Fruit fly (Drosophila melanogaster): ENCODE measurements around the gene CG34161.

Gene CG34161

dm6 chr2L:10552807-10553206 lies 28.7 kb downstream of the CG34161 start (continued):
- TF ChIP-seq hb (GFP tag; IDR thresholded peaks at IDR 0.05; ENCODE audit: partially characterized antibody) = no peak
- no peak for TF ChIP-seq Bteb2 (GFP tag; optimal IDR thresholded peaks at IDR 0.05)
- peak; percentile 41 for TF ChIP-seq nau (GFP tag; optimal IDR thresholded peaks at IDR 0.05)
- TF ChIP-seq CG32772 (GFP tag; IDR thresholded peaks at IDR 0.05) = no peak
- no peak for TF ChIP-seq gce (GFP tag; IDR thresholded peaks at IDR 0.05)
- no peak for TF ChIP-seq insv (GFP tag; optimal IDR thresholded peaks at IDR 0.05)
- TF ChIP-seq CG6272 (GFP tag; IDR thresholded peaks at IDR 0.05) = no peak
- peak; percentile 72 for TF ChIP-seq mirr (GFP tag; optimal IDR thresholded peaks at IDR 0.05)
- TF ChIP-seq CG30431 (GFP tag; optimal IDR thresholded peaks at IDR 0.05) = no peak
- peak; percentile 7 for TF ChIP-seq Spps (tag; optimal IDR thresholded peaks at IDR 0.05)
- peak; percentile 24 for TF ChIP-seq nerfin-1 (tag; optimal IDR thresholded peaks at IDR 0.05)
- no peak for TF ChIP-seq CG4282 (GFP tag; optimal IDR thresholded peaks at IDR 0.05)
- TF ChIP-seq Max (GFP tag; optimal IDR thresholded peaks at IDR 0.05) = no peak
- TF ChIP-seq CG11504 (tag; optimal IDR thresholded peaks at IDR 0.05) = no peak
- TF ChIP-seq Hr51 (GFP tag; optimal IDR thresholded peaks at IDR 0.05) = no peak
- peak; percentile 16; the same call in 1 of the 2 replicates for TF ChIP-seq E2f1 (GFP tag; IDR thresholded peaks at IDR 0.05)
- no peak for TF ChIP-seq gcm2 (GFP tag; optimal IDR thresholded peaks at IDR 0.05)
- no peak for TF ChIP-seq eyg (GFP tag; optimal IDR thresholded peaks at IDR 0.05)
- no peak for TF ChIP-seq corto (GFP tag; optimal IDR thresholded peaks at IDR 0.05)
- peak; percentile 15 for TF ChIP-seq CG18764 (GFP tag; optimal IDR thresholded peaks at IDR 0.05)
- no peak for TF ChIP-seq scrt (GFP tag; optimal IDR thresholded peaks at IDR 0.05)
- no peak for TF ChIP-seq CG6654 (GFP tag; optimal IDR thresholded peaks at IDR 0.05)
- no peak for TF ChIP-seq jumu (GFP tag; optimal IDR thresholded peaks at IDR 0.05)
- peak; percentile 43 for TF ChIP-seq Bdp1 (GFP tag; optimal IDR thresholded peaks at IDR 0.05)
- peak; percentile 60 for TF ChIP-seq MTF-1 (GFP tag; optimal IDR thresholded peaks at IDR 0.05; ENCODE audit: borderline replicate concordance)
- TF ChIP-seq sima (GFP tag; optimal IDR thresholded peaks at IDR 0.05) = no peak
- peak; percentile 45 for TF ChIP-seq wek (GFP tag; optimal IDR thresholded peaks at IDR 0.05)
- TF ChIP-seq CG5245 (GFP tag; optimal IDR thresholded peaks at IDR 0.05) = no peak
- no peak for TF ChIP-seq HLH4C (GFP tag; IDR thresholded peaks at IDR 0.05; ENCODE audit: partially characterized antibody)
- TF ChIP-seq CG3065 (GFP tag; optimal IDR thresholded peaks at IDR 0.05) = no peak
- TF ChIP-seq Xbp1 (GFP tag; optimal IDR thresholded peaks at IDR 0.05) = no peak
- no peak for TF ChIP-seq vnd (GFP tag; IDR thresholded peaks at IDR 0.05; ENCODE audit: partially characterized antibody)
- no peak for TF ChIP-seq luna (GFP tag; optimal IDR thresholded peaks at IDR 0.05)
- no peak for TF ChIP-seq CG30403 (GFP tag; optimal IDR thresholded peaks at IDR 0.05)
- TF ChIP-seq Side (GFP tag; optimal IDR thresholded peaks at IDR 0.05) = peak; percentile 4
- TF ChIP-seq otp (GFP tag; IDR thresholded peaks at IDR 0.05) = peak; percentile 45; the same call in 1 of the 3 replicates
- peak; percentile 58 for TF ChIP-seq Vsx1 (GFP tag; optimal IDR thresholded peaks at IDR 0.05)
- TF ChIP-seq Ssrp (tag; optimal IDR thresholded peaks at IDR 0.05) = no peak
- no peak for TF ChIP-seq tna (GFP tag; IDR thresholded peaks at IDR 0.05; ENCODE audit: partially characterized antibody)
- no peak for TF ChIP-seq CG11085 (GFP tag; IDR thresholded peaks at IDR 0.05)
- TF ChIP-seq CG9797 (GFP tag; optimal IDR thresholded peaks at IDR 0.05) = no peak
- TF ChIP-seq CG18476 (GFP tag; optimal IDR thresholded peaks at IDR 0.05) = no peak
- TF ChIP-seq CG7963 (GFP tag; IDR thresholded peaks at IDR 0.05; ENCODE audit: partially characterized antibody) = no peak
- peak; percentile 9 for TF ChIP-seq CG3281 (GFP tag; optimal IDR thresholded peaks at IDR 0.05)
- TF ChIP-seq CG1529 (GFP tag; optimal IDR thresholded peaks at IDR 0.05) = peak; percentile 25
- TF ChIP-seq CG11695 (GFP tag; IDR thresholded peaks at IDR 0.05) = 0 out of 3 replicates have a peak, but pooled peaks have one; percentile 35
- TF ChIP-seq onecut (GFP tag; IDR thresholded peaks at IDR 0.05) = peak; percentile 31; the same call in 1 of the 2 replicates
- no peak for TF ChIP-seq Trl (optimal IDR thresholded peaks at IDR 0.05)
- TF ChIP-seq Trl (GFP tag; optimal IDR thresholded peaks at IDR 0.05) = peak; percentile 21
- TF ChIP-seq HLH3B (GFP tag; IDR thresholded peaks at IDR 0.05) = no peak; the same call in 1 of the 2 replicates
- TF ChIP-seq ems (GFP tag; optimal IDR thresholded peaks at IDR 0.05) = no peak

Measured in whole organism, embryonic.